Worm (Caenorhabditis elegans) whole organism, L3 larva: ENCODE data around the gene C02G6.3.

Experiments
- R02D3.7 ChIP-seq: fragments of 150-350 bp; optimal IDR thresholded peaks from 2 replicates; lab custom pipeline; 2014; ENCODE audit warnings: missing biosample characterization, missing genetic modification characterization
- aly-2 ChIP-seq: fragments of 150-350 bp; optimal IDR thresholded peaks from 2 replicates; lab custom pipeline; 2014; ENCODE audit warnings: missing biosample characterization, missing genetic modification characterization
- ama-1 ChIP-seq: fragments of 150-350 bp; optimal IDR thresholded peaks from 2 replicates; lab custom pipeline; 2018
- ceh-16 ChIP-seq: sonication (generic microtip); optimal IDR thresholded peaks from 2 replicates; lab custom pipeline; 2017; ENCODE audit warnings: missing biosample characterization, missing genetic modification characterization
- ceh-28 ChIP-seq: fragments of 150-350 bp; optimal IDR thresholded peaks from 2 replicates; lab custom pipeline; 2014; ENCODE audit warnings: missing biosample characterization, missing genetic modification reagents, missing genetic modification characterization
- daf-12 ChIP-seq: fragments of 150-350 bp; optimal IDR thresholded peaks from 2 replicates; lab custom pipeline; 2014; ENCODE audit warnings: missing biosample characterization, missing genetic modification reagents, missing genetic modification characterization
- egl-27 ChIP-seq: sonication (generic microtip); optimal IDR thresholded peaks from 4 replicates; lab custom pipeline; 2017; ENCODE audit warnings: missing biosample characterization, missing genetic modification reagents, missing genetic modification characterization
- egl-5 ChIP-seq: fragments of 150-350 bp; optimal IDR thresholded peaks from 2 replicates; lab custom pipeline; 2017; ENCODE audit warnings: missing biosample characterization, missing genetic modification reagents, missing genetic modification characterization, inconsistent platforms
- elt-1 ChIP-seq: fragments of 150-350 bp; optimal IDR thresholded peaks from 2 replicates; lab custom pipeline; 2014; ENCODE audit warnings: missing biosample characterization, missing genetic modification characterization
- elt-3 ChIP-seq, 3 experiments: fragments of 150-350 bp in 1 of 3; sonication (generic microtip) in 2 of 3; optimal IDR thresholded peaks; 2 replicates in 2 of 3; 4 replicates in 1 of 3; lab custom pipeline; 2014 to 2017; ENCODE audit warnings: missing biosample characterization in 3 of 3, missing genetic modification characterization in 3 of 3
- fkh-10 ChIP-seq: sonication (generic microtip); optimal IDR thresholded peaks from 2 replicates; lab custom pipeline; 2017; ENCODE audit warnings: missing biosample characterization, missing genetic modification reagents, missing genetic modification characterization
- fkh-2 ChIP-seq: fragments of 150-350 bp; optimal IDR thresholded peaks from 2 replicates; lab custom pipeline; 2014; ENCODE audit warnings: missing biosample characterization, missing genetic modification reagents, missing genetic modification characterization
- jun-1 ChIP-seq: fragments of 150-350 bp; optimal IDR thresholded peaks from 2 replicates; lab custom pipeline; 2014; ENCODE audit warnings: missing biosample characterization, missing genetic modification reagents, missing genetic modification characterization
- lin-15B ChIP-seq: fragments of 150-350 bp; optimal IDR thresholded peaks from 2 replicates; lab custom pipeline; 2014; ENCODE audit warnings: missing biosample characterization, missing genetic modification characterization
- lin-39 ChIP-seq: fragments of 150-350 bp; optimal IDR thresholded peaks from 2 replicates; lab custom pipeline; 2018; ENCODE audit warnings: missing biosample characterization, missing genetic modification reagents, missing genetic modification characterization
- mdl-1 ChIP-seq: fragments of 150-350 bp; optimal IDR thresholded peaks from 2 replicates; lab custom pipeline; 2014; ENCODE audit warnings: missing biosample characterization, missing genetic modification characterization
- mml-1 ChIP-seq: fragments of 150-350 bp; sonication (generic microtip); optimal IDR thresholded peaks from 3 replicates; lab custom pipeline; 2014; ENCODE audit warnings: missing biosample characterization, missing genetic modification characterization
- nfya-1 ChIP-seq: sonication (generic microtip); optimal IDR thresholded peaks from 2 replicates; lab custom pipeline; 2017; ENCODE audit warnings: missing genetic modification characterization, mild to moderate bottlenecking, missing compliant biosample characterization, antibody characterized with exemption, moderate library complexity; ENCODE audit not compliant: insufficient read depth
- nhr-11 ChIP-seq: fragments of 150-350 bp; optimal IDR thresholded peaks from 2 replicates; lab custom pipeline; 2014; ENCODE audit warnings: missing biosample characterization, missing genetic modification characterization
- nhr-12 ChIP-seq: fragments of 150-350 bp; optimal IDR thresholded peaks from 2 replicates; lab custom pipeline; 2014; ENCODE audit warnings: missing biosample characterization, missing genetic modification characterization
- nhr-23 ChIP-seq: fragments of 150-350 bp; optimal IDR thresholded peaks from 2 replicates; lab custom pipeline; 2014; ENCODE audit warnings: missing biosample characterization, missing genetic modification reagents, missing genetic modification characterization
- nhr-237 ChIP-seq: fragments of 150-350 bp; optimal IDR thresholded peaks from 2 replicates; lab custom pipeline; 2014; ENCODE audit warnings: missing biosample characterization, missing genetic modification characterization
- nhr-25 ChIP-seq: sonication (generic microtip); optimal IDR thresholded peaks from 2 replicates; lab custom pipeline; 2017; ENCODE audit warnings: missing biosample characterization, missing genetic modification characterization
- nhr-28 ChIP-seq: fragments of 150-350 bp; optimal IDR thresholded peaks from 2 replicates; lab custom pipeline; 2014; ENCODE audit warnings: missing biosample characterization, missing genetic modification characterization
- nhr-43 ChIP-seq: sonication (generic microtip); optimal IDR thresholded peaks from 2 replicates; lab custom pipeline; 2016; ENCODE audit warnings: mild to moderate bottlenecking, missing genetic modification characterization, missing compliant biosample characterization; ENCODE audit not compliant: poor library complexity, severe bottlenecking
- nhr-67 ChIP-seq: fragments of 150-350 bp; optimal IDR thresholded peaks from 2 replicates; lab custom pipeline; 2014; ENCODE audit warnings: missing biosample characterization, missing genetic modification characterization
- nhr-76 ChIP-seq: fragments of 150-350 bp; sonication (generic microtip); optimal IDR thresholded peaks from 5 replicates; lab custom pipeline; 2014; ENCODE audit warnings: missing biosample characterization, missing genetic modification characterization
- nhr-77 ChIP-seq: fragments of 150-350 bp; optimal IDR thresholded peaks from 2 replicates; lab custom pipeline; 2014; ENCODE audit warnings: missing biosample characterization, missing genetic modification characterization
- pqm-1 ChIP-seq: fragments of 150-350 bp; optimal IDR thresholded peaks from 2 replicates; lab custom pipeline; 2017; ENCODE audit warnings: missing biosample characterization, missing genetic modification characterization, inconsistent platforms
- sea-2 ChIP-seq: fragments of 150-350 bp; sonication (generic microtip); optimal IDR thresholded peaks from 4 replicates; lab custom pipeline; 2014; ENCODE audit warnings: missing biosample characterization, missing genetic modification reagents, missing genetic modification characterization
- skn-1 ChIP-seq: fragments of 150-350 bp; optimal IDR thresholded peaks from 2 replicates; lab custom pipeline; 2014; ENCODE audit warnings: missing biosample characterization, missing genetic modification characterization
- tbx-2 ChIP-seq: sonication (generic microtip); optimal IDR thresholded peaks from 2 replicates; lab custom pipeline; 2016; ENCODE audit warnings: mild to moderate bottlenecking, missing genetic modification characterization, missing compliant biosample characterization
- unc-39 ChIP-seq: sonication (generic microtip); optimal IDR thresholded peaks from 4 replicates; lab custom pipeline; 2017; ENCODE audit warnings: missing biosample characterization, missing genetic modification characterization
- unc-62 ChIP-seq: fragments of 150-350 bp; sonication (generic microtip); optimal IDR thresholded peaks from 4 replicates; lab custom pipeline; 2014; ENCODE audit warnings: missing biosample characterization, missing genetic modification reagents, missing genetic modification characterization
- zag-1 ChIP-seq: fragments of 150-350 bp; optimal IDR thresholded peaks from 2 replicates; lab custom pipeline; 2014; ENCODE audit warnings: missing biosample characterization, missing genetic modification characterization
- ztf-11 ChIP-seq: fragments of 150-350 bp; optimal IDR thresholded peaks from 2 replicates; lab custom pipeline; 2014; ENCODE audit warnings: missing biosample characterization, missing genetic modification characterization
- ztf-4 ChIP-seq: fragments of 150-350 bp; optimal IDR thresholded peaks from 2 replicates; lab custom pipeline; 2014; ENCODE audit warnings: missing biosample characterization, missing genetic modification characterization

Gene C02G6.3

DNA sequence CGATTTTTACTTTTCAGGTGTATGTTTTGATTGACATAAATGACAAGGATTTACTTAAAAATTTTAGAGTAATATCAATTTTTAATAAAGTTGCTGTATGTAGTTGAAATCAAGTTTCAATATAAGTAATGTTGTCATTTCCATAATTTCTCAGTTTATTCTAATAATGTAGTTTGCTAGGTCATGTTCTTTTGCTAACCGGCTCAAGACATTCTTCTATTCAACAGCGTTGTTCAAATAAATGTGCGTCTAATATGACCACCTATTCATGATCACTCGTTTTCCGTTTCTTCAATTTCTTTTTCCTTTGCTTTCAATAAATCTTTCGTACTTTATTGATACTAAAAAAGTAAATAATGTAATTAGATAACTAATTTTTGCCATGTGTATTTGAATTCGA lies at the start of gene C02G6.3:
Gene C02G6.3 (plus strand): TSS at position 301 of the 400 bp plus-strand sequence.
- TF ChIP-seq ama-1 (lab: Kevin White, UChicago) (no peak), sea-2 (GFP tag; lab: Kevin White, UChicago) (no peak), egl-5 (tag; lab: Kevin White, UChicago) (no peak)

DNA sequence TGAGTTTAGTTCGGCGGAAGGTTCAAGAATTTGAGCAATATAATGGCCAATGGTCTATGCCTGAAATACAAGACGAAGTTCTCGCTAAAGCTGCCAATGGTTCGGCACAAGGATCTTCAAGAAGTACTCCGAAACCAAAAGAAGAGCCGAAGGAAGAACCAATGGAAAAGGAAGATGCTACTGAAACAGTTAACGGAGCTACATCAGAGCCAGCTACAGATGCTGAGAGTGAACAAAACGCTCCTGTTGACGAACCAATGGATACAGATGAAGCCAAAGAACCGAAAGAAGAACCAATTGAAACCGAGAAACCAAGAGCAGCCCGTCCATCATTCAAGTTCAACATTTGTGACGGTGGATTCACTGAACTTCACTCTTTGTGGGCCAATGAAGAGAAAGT lies 48.9 kb upstream of the C02G6.3 start:
- TF ChIP-seq tbx-2 (tag; lab: Kevin White, UChicago) (no peak), fkh-2 (tag; lab: Kevin White, UChicago) (no peak), daf-12 (tag; lab: Kevin White, UChicago) (no peak), aly-2 (tag; lab: Kevin White, UChicago) (no peak), skn-1 (tag; lab: Kevin White, UChicago) (no peak), nhr-11 (no peak), egl-27 (tag; lab: Kevin White, UChicago) (no peak), elt-3 (tag; optimal IDR thresholded peaks at IDR 0.05; lab: Kevin White, UChicago) (no peak), nhr-237 (tag; lab: Kevin White, UChicago) (no peak), R02D3.7 (tag; lab: Kevin White, UChicago) (no peak), ceh-28 (tag; lab: Kevin White, UChicago) (no peak), jun-1 (tag; lab: Kevin White, UChicago) (no peak), elt-1 (no peak), ceh-16 (tag; lab: Kevin White, UChicago) (no peak), unc-39 (tag; lab: Kevin White, UChicago) (no peak)

ce11 chrV:5832799-5833198 lies 47.4 kb upstream of the C02G6.3 start:
- TF ChIP-seq ceh-28 (tag; lab: Kevin White, UChicago) = peak; percentile 54
- TF ChIP-seq nhr-23 (tag; lab: Kevin White, UChicago) = peak; percentile 81
- TF ChIP-seq nhr-43 = peak; percentile 82
- TF ChIP-seq aly-2 (tag; lab: Kevin White, UChicago) = peak; percentile 27
- TF ChIP-seq elt-3 (tag; optimal IDR thresholded peaks at IDR 0.05; lab: Kevin White, UChicago) = peak in 2 of 3 experiments; percentile 59 to 66
- peak; percentile 72 for TF ChIP-seq unc-62 (GFP tag; lab: Kevin White, UChicago)
- no peak for TF ChIP-seq ztf-11 (tag; lab: Kevin White, UChicago)
- TF ChIP-seq nhr-25 = peak; percentile 89
- no peak for TF ChIP-seq mml-1 (tag; lab: Kevin White, UChicago)
- TF ChIP-seq lin-39 (tag; lab: Kevin White, UChicago) = peak; percentile 44
- no peak for TF ChIP-seq zag-1 (tag; lab: Kevin White, UChicago)
- TF ChIP-seq nhr-12 = no peak

ce11 chrV:5833531-5833930 lies 46.6 kb upstream of the C02G6.3 start, which contains the start of gene srh-76:
TSS of gene srh-76 (plus strand) at chrV:5833831.
- TF ChIP-seq tbx-2 (tag; lab: Kevin White, UChicago) (no peak), nhr-77 (no peak), nhr-12 (no peak), nhr-28 (tag; lab: Kevin White, UChicago) (no peak), mdl-1 (tag; lab: Kevin White, UChicago) (no peak), fkh-10 (no peak), mml-1 (tag; lab: Kevin White, UChicago) (no peak), daf-12 (tag; lab: Kevin White, UChicago) (no peak), ama-1 (lab: Kevin White, UChicago) (no peak), lin-39 (tag; lab: Kevin White, UChicago) (no peak)

DNA sequence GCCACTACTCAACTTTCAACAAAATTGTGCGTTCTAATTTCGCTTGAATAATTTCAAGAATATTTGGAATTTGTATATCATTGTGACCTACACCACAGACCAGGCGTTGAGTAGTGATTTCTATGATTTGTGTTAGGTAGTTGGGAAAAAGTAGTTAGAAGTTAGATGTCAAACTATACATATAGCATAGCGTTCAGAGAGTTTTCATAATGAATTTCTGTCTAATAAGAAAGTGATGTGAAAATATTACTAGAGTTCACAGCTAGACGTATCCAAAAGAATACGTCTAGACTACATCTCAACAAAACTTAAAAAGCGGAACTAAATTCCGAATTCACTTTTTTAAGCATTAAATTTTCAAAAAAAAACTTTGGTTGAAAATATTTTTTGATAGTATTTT lies 44.8 kb upstream of the C02G6.3 start:
- TF ChIP-seq nhr-23 (tag; lab: Kevin White, UChicago) = no peak
- TF ChIP-seq nhr-28 (tag; lab: Kevin White, UChicago) = no peak
- TF ChIP-seq egl-27 (tag; lab: Kevin White, UChicago) = no peak
- no peak for TF ChIP-seq nhr-67
- TF ChIP-seq nhr-77 = no peak
- no peak for TF ChIP-seq ama-1 (lab: Kevin White, UChicago)
- TF ChIP-seq jun-1 (tag; lab: Kevin White, UChicago) = no peak
- TF ChIP-seq ztf-4 = no peak
- TF ChIP-seq tbx-2 (tag; lab: Kevin White, UChicago) = no peak
- TF ChIP-seq lin-15B (tag; lab: Kevin White, UChicago) = no peak
- TF ChIP-seq nfya-1 (tag; lab: Kevin White, UChicago) = no peak
- TF ChIP-seq fkh-2 (tag; lab: Kevin White, UChicago) = no peak
- TF ChIP-seq pqm-1 (tag; lab: Kevin White, UChicago) = no peak
- no peak for TF ChIP-seq nhr-76 (tag; lab: Kevin White, UChicago)
- TF ChIP-seq lin-39 (tag; lab: Kevin White, UChicago) = no peak
- TF ChIP-seq mdl-1 (tag; lab: Kevin White, UChicago) = no peak
- TF ChIP-seq sea-2 (GFP tag; lab: Kevin White, UChicago) = no peak
- no peak for TF ChIP-seq daf-12 (tag; lab: Kevin White, UChicago)
- TF ChIP-seq, all 47 proteins: peak for 0
